Fruit fly (Drosophila melanogaster) whole organism, prepupa: ENCODE data around the gene mh.

Experiments
- Blimp-1 ChIP-seq: fragments of 200-800 bp; sonication (Bioruptor generic); optimal IDR thresholded peaks from 3 replicates; lab custom pipeline; 2017; ENCODE audit warnings: missing biosample characterization, missing genetic modification characterization, mild to moderate bottlenecking, moderate library complexity, missing genetic modification reagents
- CG10631 ChIP-seq: fragments of 200-800 bp; sonication (Bioruptor generic); optimal IDR thresholded peaks from 2 replicates; lab custom pipeline; 2016; ENCODE audit warnings: missing biosample characterization, missing genetic modification characterization
- CG11294 ChIP-seq: fragments of 200-800 bp; sonication (Bioruptor generic); IDR thresholded peaks from 2 replicates; pipeline ENCODE4 v1.3.6; 2022; ENCODE audit warnings: missing biosample characterization, missing genetic modification characterization
- CG11762 ChIP-seq: fragments of 200-800 bp; sonication (Bioruptor generic); optimal IDR thresholded peaks from 3 replicates; lab custom pipeline; 2016; ENCODE audit warnings: missing biosample characterization, missing genetic modification characterization; ENCODE audit not compliant: insufficient read depth
- CG11902 ChIP-seq: fragments of 200-800 bp; sonication (Bioruptor generic); optimal IDR thresholded peaks from 3 replicates; lab custom pipeline; 2016; ENCODE audit warnings: missing biosample characterization, missing genetic modification characterization
- CG15336 ChIP-seq: fragments of 200-800 bp; sonication (Bioruptor generic); IDR thresholded peaks from 2 replicates; pipeline ENCODE4 v1.3.6; 2022; ENCODE audit warnings: missing biosample characterization, missing genetic modification characterization
- CG1621 ChIP-seq: fragments of 200-800 bp; sonication (Bioruptor generic); optimal IDR thresholded peaks from 3 replicates; lab custom pipeline; 2018; ENCODE audit warnings: missing biosample characterization, mild to moderate bottlenecking, missing genetic modification characterization
- CG3032 ChIP-seq: fragments of 200-800 bp; optimal IDR thresholded peaks from 2 replicates; lab custom pipeline; 2019; ENCODE audit warnings: missing biosample characterization, mild to moderate bottlenecking, missing genetic modification characterization, moderate library complexity
- CG32006 ChIP-seq: fragments of 200-800 bp; sonication (Bioruptor generic); optimal IDR thresholded peaks from 3 replicates; lab custom pipeline; 2017; ENCODE audit warnings: missing biosample characterization, mild to moderate bottlenecking, missing genetic modification characterization
- CG34406 ChIP-seq: fragments of 200-800 bp; sonication (Bioruptor generic); optimal IDR thresholded peaks from 3 replicates; lab custom pipeline; 2016; ENCODE audit warnings: missing biosample characterization, missing genetic modification characterization
- CG3919 ChIP-seq: fragments of 200-800 bp; sonication (Bioruptor generic); optimal IDR thresholded peaks from 3 replicates; lab custom pipeline; 2016; ENCODE audit warnings: missing biosample characterization, missing genetic modification characterization
- CG6163 ChIP-seq: fragments of 200-800 bp; sonication (Bioruptor generic); IDR thresholded peaks from 3 replicates; pipeline ENCODE4 v1.3.6; 2022; ENCODE audit warnings: missing biosample characterization, missing genetic modification characterization
- CG6276 ChIP-seq: fragments of 200-800 bp; sonication (Bioruptor generic); optimal IDR thresholded peaks from 2 replicates; lab custom pipeline; 2017; ENCODE audit warnings: missing biosample characterization, mild to moderate bottlenecking, missing genetic modification characterization
- CG6792 ChIP-seq: fragments of 200-800 bp; sonication (Bioruptor generic); optimal IDR thresholded peaks from 3 replicates; lab custom pipeline; 2016; ENCODE audit warnings: missing biosample characterization, missing genetic modification characterization
- CG6808 ChIP-seq: fragments of 200-800 bp; sonication (Bioruptor generic); optimal IDR thresholded peaks from 3 replicates; lab custom pipeline; 2017; ENCODE audit warnings: missing biosample characterization, missing genetic modification characterization, mild to moderate bottlenecking, moderate library complexity, missing genetic modification reagents
- CG6854 ChIP-seq: fragments of 200-800 bp; sonication (Bioruptor generic); optimal IDR thresholded peaks from 2 replicates; lab custom pipeline; 2017; ENCODE audit warnings: missing biosample characterization, mild to moderate bottlenecking, missing genetic modification characterization
- CG7368 ChIP-seq: fragments of 200-800 bp; sonication (Bioruptor generic); optimal IDR thresholded peaks from 3 replicates; lab custom pipeline; 2016; ENCODE audit warnings: missing biosample characterization, missing genetic modification characterization
- CG8119 ChIP-seq: fragments of 200-800 bp; sonication (Bioruptor generic); IDR thresholded peaks from 3 replicates; pipeline ENCODE4 v1.3.6; 2022; ENCODE audit warnings: missing biosample characterization, missing genetic modification characterization
- CG8319 ChIP-seq: fragments of 200-800 bp; sonication (Bioruptor generic); optimal IDR thresholded peaks from 3 replicates; lab custom pipeline; 2016; ENCODE audit warnings: missing biosample characterization, missing genetic modification characterization
- CG8632 ChIP-seq: fragments of 200-800 bp; sonication (Bioruptor generic); optimal IDR thresholded peaks from 3 replicates; lab custom pipeline; 2016; ENCODE audit warnings: missing biosample characterization, missing genetic modification characterization
- CG9139 ChIP-seq: fragments of 200-800 bp; sonication (Bioruptor generic); optimal IDR thresholded peaks from 3 replicates; lab custom pipeline; 2017; ENCODE audit warnings: missing biosample characterization, mild to moderate bottlenecking, missing genetic modification characterization
- Eip78C ChIP-seq: fragments of 200-800 bp; sonication (Bioruptor generic); peaks from one replicate; lab custom pipeline; 2016; ENCODE audit warnings: missing biosample characterization, missing genetic modification characterization
- Eip93F ChIP-seq: fragments of 200-800 bp; sonication (Bioruptor generic); optimal IDR thresholded peaks from 2 replicates; lab custom pipeline; 2016; ENCODE audit warnings: missing biosample characterization, mild to moderate bottlenecking, missing genetic modification characterization
- Ets96B ChIP-seq: fragments of 200-800 bp; optimal IDR thresholded peaks from 2 replicates; lab custom pipeline; 2019; ENCODE audit warnings: missing biosample characterization, mild to moderate bottlenecking, missing genetic modification characterization, moderate library complexity
- Hr4 ChIP-seq: fragments of 200-800 bp; sonication (Bioruptor generic); optimal IDR thresholded peaks from 3 replicates; lab custom pipeline; 2016; ENCODE audit warnings: missing biosample characterization, missing genetic modification characterization
- Lpt ChIP-seq: fragments of 200-800 bp; sonication (Bioruptor generic); optimal IDR thresholded peaks from 3 replicates; lab custom pipeline; 2016; ENCODE audit warnings: missing biosample characterization, missing genetic modification characterization
- Met ChIP-seq: fragments of 200-800 bp; sonication (Bioruptor generic); optimal IDR thresholded peaks from 3 replicates; lab custom pipeline; 2016; ENCODE audit warnings: missing biosample characterization, missing genetic modification characterization
- OdsH ChIP-seq: fragments of 200-800 bp; sonication (Bioruptor generic); optimal IDR thresholded peaks from 3 replicates; lab custom pipeline; 2016; ENCODE audit warnings: missing biosample characterization, missing genetic modification characterization
- Smox ChIP-seq: fragments of 200-800 bp; sonication (Bioruptor generic); optimal IDR thresholded peaks from 3 replicates; lab custom pipeline; 2016; ENCODE audit warnings: missing biosample characterization, missing genetic modification characterization
- Sox102F ChIP-seq: fragments of 200-800 bp; sonication (Bioruptor generic); optimal IDR thresholded peaks from 2 replicates; lab custom pipeline; 2016; ENCODE audit warnings: missing biosample characterization, mild to moderate bottlenecking, missing genetic modification characterization
- Sox14 ChIP-seq: fragments of 200-800 bp; sonication (Bioruptor generic); optimal IDR thresholded peaks from 3 replicates; lab custom pipeline; 2016; ENCODE audit warnings: missing biosample characterization, missing genetic modification characterization
- Sox15 ChIP-seq: fragments of 200-800 bp; sonication (Bioruptor generic); optimal IDR thresholded peaks from 3 replicates; lab custom pipeline; 2016; ENCODE audit warnings: missing biosample characterization, missing genetic modification characterization
- achi ChIP-seq: fragments of 200-800 bp; sonication (Bioruptor generic); optimal IDR thresholded peaks from 3 replicates; lab custom pipeline; 2016; ENCODE audit warnings: missing biosample characterization, missing genetic modification characterization
- acj6 ChIP-seq: fragments of 200-800 bp; sonication (Bioruptor generic); optimal IDR thresholded peaks from 3 replicates; lab custom pipeline; 2016; ENCODE audit warnings: missing biosample characterization, missing genetic modification characterization
- cyc ChIP-seq: fragments of 200-800 bp; sonication (Bioruptor generic); optimal IDR thresholded peaks from 3 replicates; lab custom pipeline; 2016; ENCODE audit warnings: missing biosample characterization, missing genetic modification characterization
- dac ChIP-seq: fragments of 200-800 bp; sonication (Bioruptor generic); optimal IDR thresholded peaks from 2 replicates; lab custom pipeline; 2017; ENCODE audit warnings: missing biosample characterization, mild to moderate bottlenecking, missing genetic modification characterization
- dsx ChIP-seq: fragments of 200-800 bp; optimal IDR thresholded peaks from 3 replicates; lab custom pipeline; 2019; ENCODE audit warnings: missing biosample characterization, mild to moderate bottlenecking, missing genetic modification characterization, moderate library complexity; ENCODE audit not compliant: poor library complexity, severe bottlenecking
- eg ChIP-seq: fragments of 200-800 bp; sonication (Bioruptor generic); IDR thresholded peaks from 3 replicates; pipeline ENCODE4 v1.3.6; 2022; ENCODE audit warnings: missing biosample characterization, missing genetic modification characterization
- esn ChIP-seq: fragments of 200-800 bp; sonication (Bioruptor generic); optimal IDR thresholded peaks from 2 replicates; lab custom pipeline; 2016; ENCODE audit warnings: missing biosample characterization, mild to moderate bottlenecking, missing genetic modification characterization, moderate library complexity
- fd59A ChIP-seq: fragments of 200-800 bp; sonication (Bioruptor generic); optimal IDR thresholded peaks from 2 replicates; lab custom pipeline; 2017; ENCODE audit warnings: missing biosample characterization, mild to moderate bottlenecking, missing genetic modification characterization, missing genetic modification reagents
- fd85E ChIP-seq: fragments of 200-800 bp; sonication (Bioruptor generic); optimal IDR thresholded peaks from 3 replicates; lab custom pipeline; 2016; ENCODE audit warnings: missing biosample characterization, missing genetic modification characterization
- lz ChIP-seq: fragments of 200-800 bp; sonication (Bioruptor generic); optimal IDR thresholded peaks from 3 replicates; lab custom pipeline; 2016; ENCODE audit warnings: missing biosample characterization, missing genetic modification characterization
- net ChIP-seq: fragments of 200-800 bp; sonication (Bioruptor generic); optimal IDR thresholded peaks from 3 replicates; lab custom pipeline; 2016; ENCODE audit warnings: missing biosample characterization, missing genetic modification characterization
- pdm3 ChIP-seq: fragments of 200-800 bp; sonication (Bioruptor generic); optimal IDR thresholded peaks from 3 replicates; lab custom pipeline; 2016; ENCODE audit warnings: missing biosample characterization, missing genetic modification characterization
- spab ChIP-seq: fragments of 200-800 bp; sonication (Bioruptor generic); optimal IDR thresholded peaks from 2 replicates; lab custom pipeline; 2017; ENCODE audit warnings: missing biosample characterization, mild to moderate bottlenecking, missing genetic modification characterization, missing genetic modification reagents
- ss ChIP-seq, 2 experiments: fragments of 200-800 bp; sonication (Bioruptor generic); optimal IDR thresholded peaks; 2 replicates in 1 of 2; 3 replicates in 1 of 2; lab custom pipeline; 2017 to 2018; ENCODE audit warnings: mild to moderate bottlenecking in 2 of 2, missing biosample characterization in 2 of 2, missing genetic modification characterization in 2 of 2, moderate library complexity in 1 of 2
- topi ChIP-seq: fragments of 200-800 bp; sonication (Bioruptor generic); optimal IDR thresholded peaks from 3 replicates; lab custom pipeline; 2016; ENCODE audit warnings: missing biosample characterization, missing genetic modification characterization
- vri ChIP-seq: fragments of 200-800 bp; sonication (Bioruptor generic); optimal IDR thresholded peaks from 3 replicates; lab custom pipeline; 2016; ENCODE audit warnings: missing biosample characterization, mild to moderate bottlenecking, missing genetic modification characterization

Gene mh

dm6 chrX:15450327-15450644, 24.9 kb downstream of the mh start:
- peak; percentile 54 for TF ChIP-seq dsx (GFP tag; lab: Kevin White, UChicago)
- TF ChIP-seq dac (GFP tag; lab: Kevin White, UChicago) = no peak

DNA sequence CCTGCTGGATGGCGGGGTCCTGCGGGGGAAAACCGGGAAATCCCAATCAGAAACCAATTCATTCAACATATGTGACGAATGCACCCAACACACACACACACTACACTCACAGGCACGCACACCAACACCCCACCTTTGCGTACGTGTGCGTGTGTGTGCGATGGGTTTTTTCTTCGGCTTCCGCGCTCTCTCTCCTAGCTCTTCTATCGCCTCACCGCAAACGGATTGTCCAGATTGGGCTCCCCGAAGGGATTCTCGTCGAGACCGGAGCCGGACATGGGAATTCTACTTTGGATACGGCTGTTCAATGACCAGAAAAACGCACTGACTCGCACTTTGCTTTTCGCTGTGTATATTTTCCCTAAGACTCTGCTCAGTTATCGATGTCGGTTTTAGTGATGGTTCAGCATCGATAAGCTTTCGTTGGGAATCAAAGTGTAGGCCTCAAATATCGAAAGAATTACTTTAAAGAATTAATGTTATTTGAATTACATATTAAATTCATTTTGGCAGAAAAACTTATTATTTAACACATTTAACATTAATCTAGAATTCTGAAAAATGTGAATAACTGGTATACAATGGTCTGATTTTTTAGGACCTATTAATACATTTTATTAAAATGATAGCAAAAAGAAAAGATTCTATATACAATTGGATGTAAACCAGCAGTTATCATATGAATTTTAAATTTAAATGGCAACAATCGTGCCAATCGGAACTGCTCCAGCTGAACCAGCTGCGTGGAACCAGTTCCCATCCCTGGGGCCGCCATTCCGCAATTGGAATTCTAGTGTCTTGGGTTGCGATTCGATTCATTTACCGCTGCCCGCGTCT, 25.5 kb downstream of the mh start, which contains the start of the genes Scamp and Ahcy:
TSS of gene Scamp (minus strand) at position 394 of the 837 bp plus-strand sequence.
TSS of gene Ahcy (plus strand) at position 772 of the 837 bp plus-strand sequence.
- TF ChIP-seq CG3032 (tag; lab: Kevin White, UChicago) (no peak), eg (GFP tag; lab: Robert Waterston, UW) (no peak), CG11902 (GFP tag; lab: Kevin White, UChicago) (no peak), ss (GFP tag; optimal IDR thresholded peaks at IDR 0.05; lab: Kevin White, UChicago) (no peak), dac (GFP tag; lab: Kevin White, UChicago) (no peak), net (GFP tag; lab: Kevin White, UChicago) (no peak), CG11294 (GFP tag; lab: Robert Waterston, UW) (no peak), Met (GFP tag; lab: Kevin White, UChicago) (peak; percentile 45), spab (GFP tag; lab: Kevin White, UChicago) (no peak), fd85E (no peak), Smox (GFP tag; lab: Kevin White, UChicago) (peak; percentile 28), achi (GFP tag; lab: Kevin White, UChicago) (peak; percentile 4), CG11762 (GFP tag; lab: Kevin White, UChicago) (no peak), Sox14 (GFP tag; lab: Kevin White, UChicago) (no peak), CG6854 (GFP tag; lab: Kevin White, UChicago) (no peak), Sox15 (GFP tag; lab: Kevin White, UChicago) (no peak), CG8119 (no peak), topi (GFP tag; lab: Kevin White, UChicago) (no peak), vri (GFP tag; lab: Kevin White, UChicago) (no peak), Eip93F (GFP tag; lab: Kevin White, UChicago) (no peak), cyc (GFP tag; lab: Kevin White, UChicago) (peak; percentile 24), CG10631 (peak; percentile 26), acj6 (GFP tag; lab: Kevin White, UChicago) (peak; percentile 12), pdm3 (GFP tag; lab: Kevin White, UChicago) (peak; percentile 26), Sox102F (GFP tag; lab: Kevin White, UChicago) (peak; percentile 26), Eip78C (GFP tag; lab: Kevin White, UChicago) (peak; percentile 54), CG6163 (GFP tag; lab: Robert Waterston, UW) (0 out of 3 replicates have a peak, but pooled peaks have one; percentile 12), Ets96B (tag; lab: Kevin White, UChicago) (no peak), CG1621 (no peak), Hr4 (peak; percentile 32), CG6792 (no peak), CG8632 (GFP tag; lab: Kevin White, UChicago) (no peak), OdsH (GFP tag; lab: Kevin White, UChicago) (peak; percentile 27), CG6808 (GFP tag; lab: Kevin White, UChicago) (no peak), CG7368 (GFP tag; lab: Kevin White, UChicago) (no peak), CG8319 (GFP tag; lab: Kevin White, UChicago) (no peak), lz (GFP tag; lab: Kevin White, UChicago) (peak; percentile 28), esn (GFP tag; lab: Kevin White, UChicago) (peak; percentile 45), dsx (GFP tag; lab: Kevin White, UChicago) (no peak), CG34406 (no peak), CG32006 (GFP tag; lab: Kevin White, UChicago) (no peak), CG15336 (0 out of 2 replicates have a peak, but pooled peaks have one; percentile 32), Blimp-1 (no peak), fd59A (GFP tag; lab: Kevin White, UChicago) (no peak), Lpt (GFP tag; lab: Kevin White, UChicago) (no peak), CG9139 (GFP tag; lab: Kevin White, UChicago) (no peak), CG3919 (GFP tag; lab: Kevin White, UChicago) (peak; percentile 26), CG6276 (no peak)
